Fruit fly (Drosophila melanogaster): Measurements from ENCODE around the gene CG10357.
A peak's percentile ranks its signal among the peaks of the same experiment; 100 is the strongest.

CG10357 gene

DNA sequence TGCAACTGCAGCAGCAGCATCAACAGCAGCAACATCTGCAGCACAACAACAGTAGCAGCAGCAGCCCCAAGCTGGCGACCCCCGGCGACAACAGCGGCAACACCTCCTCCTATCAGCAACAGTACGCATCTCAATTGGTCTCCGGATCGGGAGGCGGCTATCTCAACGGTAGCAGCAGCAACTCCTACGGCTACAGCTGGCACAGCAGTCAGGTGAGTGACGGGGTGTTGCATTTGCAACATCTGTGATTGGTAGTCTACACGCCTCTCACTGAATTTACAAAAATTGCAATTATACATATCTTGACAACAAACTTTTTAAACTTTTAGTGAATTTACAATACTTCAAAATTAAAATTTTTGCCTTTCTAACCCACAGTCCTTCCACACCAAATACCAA is 31.2 kb downstream of the CG10357 start:
- no peak for TF ChIP-seq fd96Ca (GFP tag; IDR thresholded peaks at IDR 0.05)
- no peak for TF ChIP-seq D1 (tag; optimal IDR thresholded peaks at IDR 0.05)
- no peak for TF ChIP-seq CG17806 (tag; optimal IDR thresholded peaks at IDR 0.05)

DNA sequence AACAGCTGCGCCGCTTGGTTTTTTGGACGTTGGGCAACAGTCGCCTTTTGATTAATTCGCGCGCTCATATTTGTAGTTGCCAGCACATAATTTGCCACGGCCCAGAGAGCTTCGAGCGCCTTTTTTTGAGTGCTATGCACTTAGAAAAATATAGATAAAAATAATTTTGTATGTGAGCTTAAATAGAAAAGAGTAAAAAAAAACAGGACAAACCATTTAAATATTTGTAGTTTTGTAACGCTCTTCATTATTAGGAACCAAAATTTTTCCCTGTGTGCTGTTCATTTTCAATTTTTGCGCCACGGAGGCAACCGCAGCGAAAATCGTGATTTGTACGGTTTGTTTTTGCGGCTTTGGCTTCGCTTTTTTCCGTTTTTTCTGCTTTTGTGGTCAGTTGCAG is 34.3 kb downstream of the CG10357 start:
- TF ChIP-seq CG13204 (GFP tag; optimal IDR thresholded peaks at IDR 0.05), result no peak
- TF ChIP-seq Pif1A (GFP tag; optimal IDR thresholded peaks at IDR 0.05), result peak; percentile 34
- TF ChIP-seq CG8301 (tag; optimal IDR thresholded peaks at IDR 0.05), result peak; percentile 30
- no peak for TF ChIP-seq CG15710 (tag; optimal IDR thresholded peaks at IDR 0.05)
- no peak for TF ChIP-seq CG34367 (tag; optimal IDR thresholded peaks at IDR 0.05)
- TF ChIP-seq CG9948 (tag; optimal IDR thresholded peaks at IDR 0.05), result peak; percentile 9
- no peak; the same call in 1 of the 2 replicates for TF ChIP-seq CG12605 (GFP tag; IDR thresholded peaks at IDR 0.05)
- TF ChIP-seq Pif1B (GFP tag; optimal IDR thresholded peaks at IDR 0.05), result peak; percentile 27
- no peak for TF ChIP-seq CG8159 (tag; optimal IDR thresholded peaks at IDR 0.05)
- no peak for TF ChIP-seq D1 (tag; optimal IDR thresholded peaks at IDR 0.05)
- TF ChIP-seq CG10348 (GFP tag; IDR thresholded peaks at IDR 0.05), result no peak
- no peak for TF ChIP-seq EcR (GFP tag; optimal IDR thresholded peaks at IDR 0.05)
- no peak for TF ChIP-seq CG17806 (tag; optimal IDR thresholded peaks at IDR 0.05)
- TF ChIP-seq fd96Ca (GFP tag; IDR thresholded peaks at IDR 0.05), result peak; percentile 67; the same call in 2 of the 3 replicates
- TF ChIP-seq Snoo (tag; optimal IDR thresholded peaks at IDR 0.05), result peak; percentile 30
- TF ChIP-seq CG4496 (GFP tag; IDR thresholded peaks at IDR 0.05), result peak; percentile 62; the same call in 2 of the 3 replicates
- TF ChIP-seq CG32121 (GFP tag; IDR thresholded peaks at IDR 0.05), result peak; percentile 62
- peak; percentile 46; the same call in 1 of the 2 replicates for TF ChIP-seq rn (GFP tag; IDR thresholded peaks at IDR 0.05)
- TF ChIP-seq CG14655 (GFP tag; optimal IDR thresholded peaks at IDR 0.05), result peak; percentile 57
- no peak for TF ChIP-seq gl (tag; optimal IDR thresholded peaks at IDR 0.05)
- peak; percentile 76 for TF ChIP-seq Ets98B (GFP tag; IDR thresholded peaks at IDR 0.05)

DNA sequence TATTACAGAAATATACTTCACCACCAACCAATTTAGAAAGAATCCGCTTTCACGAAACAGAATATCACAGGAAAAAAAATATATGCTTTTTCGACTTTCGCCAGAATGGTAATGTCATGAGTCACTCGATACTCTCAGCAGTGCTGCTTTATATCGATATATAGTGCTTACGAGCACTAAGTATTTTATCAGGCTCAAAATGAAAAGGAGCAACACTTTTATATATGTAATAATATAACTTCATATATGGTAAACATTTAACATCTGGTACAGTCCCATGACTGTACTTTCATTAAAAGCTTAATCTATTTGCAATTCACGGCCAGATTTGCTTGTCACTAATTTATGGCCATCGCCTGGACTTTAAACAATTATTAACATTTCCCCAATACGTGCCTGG is 39.5 kb downstream of the CG10357 start, which contains the start of gene CG10862:
CG10862 (minus strand) TSS at position 101 of the 400 bp plus-strand sequence.
- no peak for TF ChIP-seq Pif1A (GFP tag; optimal IDR thresholded peaks at IDR 0.05)
- no peak for TF ChIP-seq CG8301 (tag; optimal IDR thresholded peaks at IDR 0.05)
- TF ChIP-seq CG10348 (GFP tag; IDR thresholded peaks at IDR 0.05), result no peak
- TF ChIP-seq Ets98B (GFP tag; IDR thresholded peaks at IDR 0.05), result no peak
- TF ChIP-seq CG13204 (GFP tag; optimal IDR thresholded peaks at IDR 0.05), result no peak
- no peak for TF ChIP-seq gl (tag; optimal IDR thresholded peaks at IDR 0.05)
- no peak for TF ChIP-seq D1 (tag; optimal IDR thresholded peaks at IDR 0.05)
- no peak for TF ChIP-seq EcR (GFP tag; optimal IDR thresholded peaks at IDR 0.05)
- TF ChIP-seq CG12605 (GFP tag; IDR thresholded peaks at IDR 0.05), result no peak
- no peak for TF ChIP-seq CG4496 (GFP tag; IDR thresholded peaks at IDR 0.05)
- TF ChIP-seq CG34367 (tag; optimal IDR thresholded peaks at IDR 0.05), result no peak
- no peak for TF ChIP-seq CG9948 (tag; optimal IDR thresholded peaks at IDR 0.05)
- TF ChIP-seq CG17806 (tag; optimal IDR thresholded peaks at IDR 0.05), result no peak
- TF ChIP-seq CG14655 (GFP tag; optimal IDR thresholded peaks at IDR 0.05), result no peak
- no peak for TF ChIP-seq CG8159 (tag; optimal IDR thresholded peaks at IDR 0.05)

DNA sequence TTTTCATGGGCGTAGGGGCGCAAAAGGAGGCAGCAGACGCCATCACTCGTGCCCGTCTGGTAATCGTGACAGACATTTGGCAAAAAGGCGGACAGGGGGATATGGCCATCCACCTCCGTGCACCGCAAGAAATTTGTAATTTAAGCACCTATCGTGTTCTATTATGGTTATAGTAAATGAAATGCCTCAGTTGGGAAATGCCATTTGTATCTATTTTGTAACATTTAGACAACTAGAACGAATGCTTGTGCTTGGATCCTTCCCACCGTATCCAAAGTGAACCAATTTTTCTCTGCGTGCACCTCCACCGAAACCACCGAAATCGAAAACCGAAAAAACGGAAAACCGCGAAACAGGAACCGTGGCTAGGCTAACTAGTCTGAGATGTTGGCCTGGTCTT is 41.7 kb downstream of the CG10357 start:
- TF ChIP-seq CG15710 (tag; optimal IDR thresholded peaks at IDR 0.05) (peak; percentile 22), CG12605 (GFP tag; IDR thresholded peaks at IDR 0.05) (peak; percentile 65), Pif1A (GFP tag; optimal IDR thresholded peaks at IDR 0.05) (peak; percentile 45), CG10348 (GFP tag; IDR thresholded peaks at IDR 0.05) (0 out of 2 replicates have a peak, but pooled peaks have one; percentile 34), CG9948 (tag; optimal IDR thresholded peaks at IDR 0.05) (peak; percentile 27), rn (GFP tag; IDR thresholded peaks at IDR 0.05) (no peak), gl (tag; optimal IDR thresholded peaks at IDR 0.05) (no peak), CG8159 (tag; optimal IDR thresholded peaks at IDR 0.05) (peak; percentile 16), D1 (tag; optimal IDR thresholded peaks at IDR 0.05) (no peak), EcR (GFP tag; optimal IDR thresholded peaks at IDR 0.05) (no peak), fd96Ca (GFP tag; IDR thresholded peaks at IDR 0.05) (peak; percentile 87), CG4496 (GFP tag; IDR thresholded peaks at IDR 0.05) (peak; percentile 77; the same call in 2 of the 3 replicates), Ets98B (GFP tag; IDR thresholded peaks at IDR 0.05) (peak; percentile 82), CG17806 (tag; optimal IDR thresholded peaks at IDR 0.05) (peak; percentile 25), CG14655 (GFP tag; optimal IDR thresholded peaks at IDR 0.05) (peak; percentile 64), CG8301 (tag; optimal IDR thresholded peaks at IDR 0.05) (peak; percentile 70), CG13204 (GFP tag; optimal IDR thresholded peaks at IDR 0.05) (no peak), Pif1B (GFP tag; optimal IDR thresholded peaks at IDR 0.05) (peak; percentile 10), CG32121 (GFP tag; IDR thresholded peaks at IDR 0.05) (peak; percentile 85), Snoo (tag; optimal IDR thresholded peaks at IDR 0.05) (no peak), CG34367 (tag; optimal IDR thresholded peaks at IDR 0.05) (no peak)

DNA sequence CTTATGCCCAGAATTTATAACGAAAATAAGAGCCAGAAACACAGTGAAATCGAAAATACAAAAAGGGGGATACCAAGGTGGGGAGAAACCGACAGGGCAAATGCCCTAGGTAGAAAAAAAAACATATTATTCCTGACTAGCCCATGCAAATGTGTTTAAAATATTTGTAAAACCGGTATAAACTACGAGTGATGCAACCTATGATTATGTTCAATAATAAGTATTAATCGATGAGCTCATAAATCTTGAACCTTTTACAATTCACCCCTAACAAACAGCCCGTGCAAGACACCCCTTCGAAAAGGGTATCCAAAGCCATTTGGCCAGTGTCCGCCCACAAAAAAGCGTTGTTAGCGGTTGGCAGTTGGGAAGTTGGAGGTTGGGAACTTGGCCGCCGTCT is 42.7 kb downstream of the CG10357 start:
- no peak for TF ChIP-seq CG12605 (GFP tag; IDR thresholded peaks at IDR 0.05)

DNA sequence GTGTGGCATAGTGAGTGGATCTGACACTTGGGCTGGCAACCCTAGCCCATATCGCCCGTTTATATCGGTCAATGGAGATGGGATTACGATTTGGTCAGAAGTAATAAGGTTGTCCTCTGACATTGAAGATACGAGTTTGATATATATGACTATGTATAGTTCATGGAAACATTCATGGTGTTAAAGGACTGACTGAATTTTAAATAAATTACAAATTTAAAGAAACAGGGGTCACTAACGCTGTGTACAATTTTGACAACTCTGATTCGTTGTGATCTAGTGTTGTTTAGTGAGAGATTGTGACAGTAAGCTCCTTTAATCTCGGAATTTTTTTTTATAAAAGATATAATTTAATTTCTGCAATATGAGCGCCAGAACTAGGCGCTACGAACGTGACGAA is 43.6 kb downstream of the CG10357 start, which contains the start of gene CG43098:
CG43098 (plus strand) TSS at position 301 of the 400 bp plus-strand sequence.
- TF ChIP-seq CG8159 (tag; optimal IDR thresholded peaks at IDR 0.05) (no peak), CG12605 (GFP tag; IDR thresholded peaks at IDR 0.05) (no peak)

All from whole organism, pupa.